Fruit fly (Drosophila melanogaster) whole organism, embryonic: ENCODE measurements around the gene natalisin.
A peak's percentile ranks its signal among the peaks of the same experiment; 100 is the strongest.

Experiments used
- Atf3 ChIP-seq: fragments of 200-800 bp; sonication (Bioruptor generic); optimal IDR thresholded peaks from 3 replicates; lab custom pipeline; 2016; ENCODE audit warnings: missing biosample characterization, missing genetic modification characterization
- Atf6 ChIP-seq: fragments of 200-800 bp; sonication (Bioruptor generic); IDR thresholded peaks from 2 replicates; pipeline ENCODE4 v1.3.6; 2022; ENCODE audit warnings: missing biosample characterization, missing genetic modification characterization
- CG10366 ChIP-seq: fragments of 200-800 bp; sonication (Bioruptor generic); IDR thresholded peaks from 2 replicates; pipeline ENCODE4 v1.3.6; 2022; ENCODE audit warnings: missing biosample characterization, missing genetic modification characterization
- CG12942 ChIP-seq: fragments of 200-800 bp; sonication (Bioruptor generic); optimal IDR thresholded peaks from 3 replicates; lab custom pipeline; 2016; ENCODE audit warnings: missing biosample characterization, missing genetic modification characterization
- CG13775 ChIP-seq: fragments of 200-800 bp; sonication (Bioruptor generic); optimal IDR thresholded peaks from 3 replicates; lab custom pipeline; 2017; ENCODE audit warnings: missing biosample characterization, mild to moderate bottlenecking, missing genetic modification characterization
- CG1647 ChIP-seq: fragments of 200-800 bp; sonication (Bioruptor generic); optimal IDR thresholded peaks from 3 replicates; lab custom pipeline; 2016; ENCODE audit warnings: missing biosample characterization, missing genetic modification characterization
- CG16863 ChIP-seq: fragments of 200-800 bp; sonication (Bioruptor generic); optimal IDR thresholded peaks from 3 replicates; lab custom pipeline; 2016; ENCODE audit warnings: missing biosample characterization, missing genetic modification characterization
- CG17361 ChIP-seq: fragments of 200-800 bp; sonication (Bioruptor generic); IDR thresholded peaks from 3 replicates; pipeline ENCODE4 v1.3.6; 2022; ENCODE audit warnings: missing biosample characterization, missing genetic modification characterization
- CG17612 ChIP-seq: fragments of 200-800 bp; sonication (Bioruptor generic); IDR thresholded peaks from 2 replicates; pipeline ENCODE4 v1.3.6; 2022; ENCODE audit warnings: missing biosample characterization, missing genetic modification characterization
- CG18764 ChIP-seq: fragments of 200-800 bp; sonication (Bioruptor generic); optimal IDR thresholded peaks from 3 replicates; lab custom pipeline; 2016; ENCODE audit warnings: missing biosample characterization, missing genetic modification characterization
- CG3847 ChIP-seq: fragments of 200-800 bp; sonication (Bioruptor generic); IDR thresholded peaks from 2 replicates; pipeline ENCODE4 v1.3.6; 2022; ENCODE audit warnings: missing biosample characterization, missing genetic modification characterization
- CG4617 ChIP-seq: fragments of 200-800 bp; sonication (Bioruptor generic); optimal IDR thresholded peaks from 3 replicates; lab custom pipeline; 2016; ENCODE audit warnings: missing biosample characterization, missing genetic modification characterization, borderline replicate concordance
- CG8290 ChIP-seq, 3 experiments: fragments of 200-800 bp; sonication (Bioruptor generic); optimal IDR thresholded peaks; 2 replicates each; lab custom pipeline; 2016 to 2019; ENCODE audit warnings: missing biosample characterization in 3 of 3, missing genetic modification characterization in 3 of 3, mild to moderate bottlenecking in 2 of 3, moderate library complexity in 1 of 3
- CG8765 ChIP-seq: fragments of 200-800 bp; sonication (Bioruptor generic); IDR thresholded peaks from 2 replicates; pipeline ENCODE4 v1.3.6; 2022; ENCODE audit warnings: missing biosample characterization, missing genetic modification characterization
- CG9437 ChIP-seq: fragments of 200-800 bp; sonication (Bioruptor generic); optimal IDR thresholded peaks from 2 replicates; lab custom pipeline; 2018; ENCODE audit warnings: missing biosample characterization, mild to moderate bottlenecking, missing genetic modification characterization
- CG9817 ChIP-seq: fragments of 200-800 bp; sonication (Bioruptor generic); optimal IDR thresholded peaks from 2 replicates; lab custom pipeline; 2018; ENCODE audit warnings: missing biosample characterization, mild to moderate bottlenecking, missing genetic modification characterization, moderate library complexity
- CHES-1-like ChIP-seq: fragments of 200-800 bp; sonication (Bioruptor generic); optimal IDR thresholded peaks from 2 replicates; lab custom pipeline; 2016; ENCODE audit warnings: missing biosample characterization, missing genetic modification characterization
- Chrac-16 ChIP-seq: fragments of 200-800 bp; sonication (Bioruptor generic); optimal IDR thresholded peaks from 3 replicates; lab custom pipeline; 2016; ENCODE audit warnings: missing biosample characterization, missing genetic modification characterization
- Doc3 ChIP-seq: fragments of 200-800 bp; sonication (Bioruptor generic); IDR thresholded peaks from 3 replicates; pipeline ENCODE4 v1.3.6; 2022; ENCODE audit warnings: missing biosample characterization, missing genetic modification characterization; ENCODE audit not compliant: partially characterized antibody
- Dref ChIP-seq: fragments of 200-800 bp; sonication (Bioruptor generic); IDR thresholded peaks from 2 replicates; pipeline ENCODE4 v1.3.6; 2022; ENCODE audit warnings: missing biosample characterization, missing genetic modification characterization
- Elba2 ChIP-seq: fragments of 200-800 bp; sonication (Bioruptor generic); optimal IDR thresholded peaks from 3 replicates; lab custom pipeline; 2016; ENCODE audit warnings: missing biosample characterization, missing genetic modification characterization
- HLH3B ChIP-seq: fragments of 200-800 bp; sonication (Bioruptor generic); IDR thresholded peaks from 2 replicates; pipeline ENCODE4 v1.3.6; 2022; ENCODE audit warnings: missing biosample characterization, missing genetic modification characterization
- Hr78 ChIP-seq, 2 experiments: fragments of 200-800 bp in 1 of 2; fragments of >200 bp in 1 of 2; sonication (Bioruptor generic) in 1 of 2; optimal IDR thresholded peaks; 2 replicates each; lab custom pipeline; 2017 to 2019; ENCODE audit warnings: missing biosample characterization in 2 of 2, missing genetic modification characterization in 2 of 2, mild to moderate bottlenecking in 1 of 2, moderate library complexity in 1 of 2
- Lhr ChIP-seq: fragments of 200-800 bp; sonication (Bioruptor generic); optimal IDR thresholded peaks from 3 replicates; lab custom pipeline; 2017; ENCODE audit warnings: mild to moderate bottlenecking, missing biosample characterization, missing genetic modification reagents, missing genetic modification characterization
- Med ChIP-seq: fragments of 200-800 bp; sonication (Bioruptor generic); peaks from one replicate; lab custom pipeline; 2016; ENCODE audit warnings: missing biosample characterization, missing genetic modification characterization, mild to moderate bottlenecking, inconsistent platforms, moderate library complexity
- Pdp1 ChIP-seq, 2 experiments: fragments of 200-800 bp; sonication (Bioruptor generic); optimal IDR thresholded peaks; 3 replicates each; lab custom pipeline; 2016; ENCODE audit warnings: missing biosample characterization in 2 of 2, missing genetic modification characterization in 2 of 2, mild to moderate bottlenecking in 1 of 2, moderate library complexity in 1 of 2
- Poxn ChIP-seq: fragments of 200-800 bp; sonication (Bioruptor generic); IDR thresholded peaks from 2 replicates; pipeline ENCODE4 v1.3.6; 2022; ENCODE audit warnings: missing biosample characterization, missing genetic modification characterization
- aop ChIP-seq: fragments of 200-800 bp; sonication (Bioruptor generic); IDR thresholded peaks from 2 replicates; pipeline ENCODE4 v1.3.6; 2022; ENCODE audit warnings: missing biosample characterization, missing genetic modification characterization
- ara ChIP-seq: fragments of 200-800 bp; sonication (Bioruptor generic); IDR thresholded peaks from 2 replicates; pipeline ENCODE4 v1.3.6; 2022; ENCODE audit warnings: missing biosample characterization, missing genetic modification characterization
- br ChIP-seq: fragments of >200 bp; optimal IDR thresholded peaks from 2 replicates; lab custom pipeline; 2017
- cwo ChIP-seq: fragments of 200-800 bp; sonication (Bioruptor generic); optimal IDR thresholded peaks from 3 replicates; lab custom pipeline; 2017; ENCODE audit warnings: missing biosample characterization, missing genetic modification characterization, mild to moderate bottlenecking, moderate library complexity, missing genetic modification reagents
- da ChIP-seq: fragments of 200-800 bp; sonication (Bioruptor generic); optimal IDR thresholded peaks from 2 replicates; lab custom pipeline; 2016; ENCODE audit warnings: missing biosample characterization, missing genetic modification characterization
- dm ChIP-seq: fragments of 200-800 bp; sonication (Bioruptor generic); optimal IDR thresholded peaks from 3 replicates; lab custom pipeline; 2016; ENCODE audit warnings: missing biosample characterization, missing genetic modification characterization
- eve ChIP-seq, 2 experiments: fragments of >200 bp; optimal IDR thresholded peaks; 2 replicates each; lab custom pipeline; 2017; ENCODE audit warnings: missing biosample characterization in 2 of 2, missing genetic modification characterization in 2 of 2
- ham ChIP-seq: fragments of 200-800 bp; sonication (Bioruptor generic); IDR thresholded peaks from 2 replicates; pipeline ENCODE4 v1.3.6; 2022; ENCODE audit warnings: missing biosample characterization, missing genetic modification characterization
- hkb ChIP-seq, 2 experiments: fragments of 200-800 bp in 1 of 2; fragments of >200 bp in 1 of 2; sonication (Bioruptor generic) in 1 of 2; IDR thresholded peaks in 1 of 2; optimal IDR thresholded peaks in 1 of 2; 2 replicates each; pipeline versions ENCODE4 v1.3.6 to Lab custom; 2017 to 2022; ENCODE audit warnings: missing biosample characterization in 1 of 2, missing genetic modification characterization in 1 of 2
- insv ChIP-seq, 2 experiments: fragments of 200-800 bp; sonication (Bioruptor generic); optimal IDR thresholded peaks; 3 replicates each; lab custom pipeline; 2016 to 2018; ENCODE audit warnings: missing biosample characterization in 2 of 2, missing genetic modification characterization in 2 of 2
- inv ChIP-seq: fragments of 200-800 bp; sonication (Bioruptor generic); IDR thresholded peaks from 2 replicates; pipeline ENCODE4 v1.3.6; 2022; ENCODE audit warnings: missing biosample characterization, missing genetic modification characterization; ENCODE audit not compliant: partially characterized antibody
- maf-S ChIP-seq: fragments of 200-800 bp; sonication (Bioruptor generic); optimal IDR thresholded peaks from 2 replicates; lab custom pipeline; 2016; ENCODE audit warnings: missing biosample characterization, missing genetic modification characterization
- mam ChIP-seq: fragments of 200-800 bp; sonication (Bioruptor generic); optimal IDR thresholded peaks from 3 replicates; lab custom pipeline; 2016; ENCODE audit warnings: missing biosample characterization, missing genetic modification characterization
- nau ChIP-seq: fragments of 200-800 bp; sonication (Bioruptor generic); optimal IDR thresholded peaks from 3 replicates; lab custom pipeline; 2017; ENCODE audit warnings: missing biosample characterization, mild to moderate bottlenecking, missing genetic modification characterization, missing genetic modification reagents
- odd ChIP-seq: fragments of 200-800 bp; sonication (Bioruptor generic); optimal IDR thresholded peaks from 2 replicates; lab custom pipeline; 2017; ENCODE audit warnings: missing biosample characterization, mild to moderate bottlenecking, missing genetic modification characterization
- prd ChIP-seq, 3 experiments: fragments of >200 bp in 2 of 3; fragments of 200-800 bp in 1 of 3; sonication (Bioruptor generic) in 1 of 3; optimal IDR thresholded peaks in 2 of 3; IDR thresholded peaks in 1 of 3; 2 replicates in 2 of 3; 3 replicates in 1 of 3; pipeline versions ENCODE4 v1.3.6 to Lab custom; 2017 to 2022; ENCODE audit warnings: missing biosample characterization in 1 of 3, missing genetic modification characterization in 1 of 3
- salm ChIP-seq: fragments of 200-800 bp; sonication (Bioruptor generic); optimal IDR thresholded peaks from 2 replicates; lab custom pipeline; 2018; ENCODE audit warnings: missing biosample characterization, mild to moderate bottlenecking, missing genetic modification characterization
- shn ChIP-seq: fragments of 200-800 bp; sonication (Bioruptor generic); optimal IDR thresholded peaks from 3 replicates; lab custom pipeline; 2016; ENCODE audit warnings: missing biosample characterization, missing genetic modification characterization
- so ChIP-seq: fragments of 200-800 bp; sonication (Bioruptor generic); IDR thresholded peaks from 3 replicates; pipeline ENCODE4 v1.3.6; 2022; ENCODE audit warnings: missing biosample characterization, missing genetic modification characterization
- sob ChIP-seq: fragments of 200-800 bp; sonication (Bioruptor generic); IDR thresholded peaks from 2 replicates; pipeline ENCODE4 v1.3.6; 2022; ENCODE audit warnings: missing biosample characterization, missing genetic modification characterization
- sug ChIP-seq: fragments of 200-800 bp; optimal IDR thresholded peaks from 2 replicates; lab custom pipeline; 2019; ENCODE audit warnings: missing biosample characterization, mild to moderate bottlenecking, missing genetic modification characterization, moderate library complexity
- trh ChIP-seq: fragments of 200-800 bp; sonication (Bioruptor generic); optimal IDR thresholded peaks from 2 replicates; lab custom pipeline; 2016; ENCODE audit warnings: missing biosample characterization, missing genetic modification characterization
- unpg ChIP-seq: fragments of 200-800 bp; sonication (Bioruptor generic); optimal IDR thresholded peaks from 3 replicates; lab custom pipeline; 2018; ENCODE audit warnings: missing biosample characterization, mild to moderate bottlenecking, missing genetic modification characterization, moderate library complexity

The natalisin gene

DNA sequence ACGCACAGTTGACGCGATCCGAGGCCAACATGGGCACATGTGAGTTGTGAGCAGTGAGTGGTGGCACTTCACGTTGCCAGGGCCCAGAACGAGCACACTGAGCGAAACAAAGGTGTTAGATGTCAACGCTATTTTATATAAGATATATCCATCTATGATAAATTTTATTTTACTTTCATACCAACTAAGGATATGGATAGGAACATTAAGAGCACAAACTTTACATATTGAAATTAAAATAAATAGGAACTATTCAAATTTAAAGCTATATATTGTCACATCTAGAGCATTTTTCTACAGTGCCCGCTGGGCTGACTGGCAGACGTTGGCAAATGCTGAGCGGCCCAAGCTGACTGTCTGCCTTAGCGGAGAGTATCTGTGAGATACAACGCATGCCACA is 51.3 kb downstream of the natalisin start (continued):
- peak in 1 of 2 experiments; percentile 51 for TF ChIP-seq Pdp1 (GFP tag; optimal IDR thresholded peaks at IDR 0.05; lab: Kevin White, UChicago)
- no peak for TF ChIP-seq Dref (GFP tag; lab: Robert Waterston, UW)
- peak; percentile 10 for TF ChIP-seq CG12942 (GFP tag; lab: Kevin White, UChicago)
- no peak for TF ChIP-seq br
- TF ChIP-seq Chrac-16 (GFP tag; lab: Kevin White, UChicago): peak; percentile 64
- peak in 1 of 2 experiments; percentile 67 for TF ChIP-seq eve (GFP tag; optimal IDR thresholded peaks at IDR 0.05; lab: Kevin White, UChicago)
- no peak for TF ChIP-seq hkb (optimal IDR thresholded peaks at IDR 0.05; lab: Kevin White, UChicago)
- TF ChIP-seq hkb (GFP tag; IDR thresholded peaks at IDR 0.05; lab: Robert Waterston, UW): peak; percentile 52; the same call in 1 of the 2 replicates
- peak; percentile 1 for TF ChIP-seq salm (tag; lab: Kevin White, UChicago)
- TF ChIP-seq Elba2: no peak
- TF ChIP-seq unpg (GFP tag; lab: Kevin White, UChicago): peak; percentile 72
- peak; percentile 37; the same call in 1 of the 2 replicates for TF ChIP-seq HLH3B
- no peak for TF ChIP-seq Poxn (GFP tag; lab: Robert Waterston, UW)
- no peak for TF ChIP-seq inv (GFP tag; lab: Robert Waterston, UW)
- TF ChIP-seq CG3847 (GFP tag; lab: Robert Waterston, UW): peak; percentile 23; the same call in 1 of the 2 replicates
- TF ChIP-seq Lhr (GFP tag; lab: Kevin White, UChicago): peak; percentile 34
- TF ChIP-seq CG4617 (GFP tag; lab: Kevin White, UChicago): no peak
- TF ChIP-seq CG8290 (GFP tag; optimal IDR thresholded peaks at IDR 0.05; lab: Kevin White, UChicago): peak; percentile 39
- TF ChIP-seq CG8290 (tag; optimal IDR thresholded peaks at IDR 0.05; lab: Kevin White, UChicago): no peak
- peak; percentile 73 for TF ChIP-seq CG17361 (GFP tag; lab: Robert Waterston, UW)
- peak; percentile 23; the same call in 1 of the 2 replicates for TF ChIP-seq CG10366
- no peak for TF ChIP-seq maf-S
- no peak for TF ChIP-seq trh
- 0 out of 2 replicates have a peak, but pooled peaks have one; percentile 20 for TF ChIP-seq sob (GFP tag; lab: Robert Waterston, UW)
- TF ChIP-seq odd: peak; percentile 58
- TF ChIP-seq mam (GFP tag; lab: Kevin White, UChicago): no peak
- peak in 1 of 2 experiments; percentile 43 for TF ChIP-seq Hr78 (GFP tag; optimal IDR thresholded peaks at IDR 0.05; lab: Kevin White, UChicago)
- TF ChIP-seq dm: no peak
- TF ChIP-seq Atf3 (GFP tag; lab: Kevin White, UChicago): peak; percentile 24
- TF ChIP-seq nau (GFP tag; lab: Kevin White, UChicago): peak; percentile 23
- no peak for TF ChIP-seq ham (GFP tag; lab: Robert Waterston, UW)
- TF ChIP-seq da (GFP tag; lab: Kevin White, UChicago): no peak
- TF ChIP-seq insv (GFP tag; optimal IDR thresholded peaks at IDR 0.05; lab: Kevin White, UChicago): no peak
- TF ChIP-seq CG9437 (GFP tag; lab: Kevin White, UChicago): peak; percentile 38
- TF ChIP-seq sug (tag; lab: Kevin White, UChicago): no peak
- TF ChIP-seq Atf6 (GFP tag; lab: Robert Waterston, UW): peak; percentile 53; the same call in 1 of the 2 replicates
- TF ChIP-seq CG9817 (tag; lab: Kevin White, UChicago): peak; percentile 7
- TF ChIP-seq CG18764: peak; percentile 35
- peak; percentile 74; the same call in 2 of the 3 replicates for TF ChIP-seq so (GFP tag; lab: Robert Waterston, UW)
- TF ChIP-seq cwo (GFP tag; lab: Kevin White, UChicago): peak; percentile 20
- TF ChIP-seq CG13775 (GFP tag; lab: Kevin White, UChicago): peak; percentile 62
- peak; percentile 6 for TF ChIP-seq CG1647 (GFP tag; lab: Kevin White, UChicago)
- TF ChIP-seq aop (GFP tag; lab: Robert Waterston, UW): no peak
- no peak for TF ChIP-seq shn (GFP tag; lab: Kevin White, UChicago)
- TF ChIP-seq CG17612: no peak
- TF ChIP-seq Doc3 (GFP tag; lab: Robert Waterston, UW): no peak
- peak; percentile 90 for TF ChIP-seq Med (GFP tag; lab: Kevin White, UChicago)
- no peak for TF ChIP-seq CHES-1-like (GFP tag; lab: Kevin White, UChicago)
- TF ChIP-seq prd (optimal IDR thresholded peaks at IDR 0.05; lab: Kevin White, UChicago): no peak
- TF ChIP-seq prd (GFP tag; IDR thresholded peaks at IDR 0.05; lab: Robert Waterston, UW): peak; percentile 78
- peak; percentile 76 for TF ChIP-seq ara (GFP tag; lab: Robert Waterston, UW)
- no peak for TF ChIP-seq CG8765 (GFP tag; lab: Robert Waterston, UW)
- peak; percentile 17 for TF ChIP-seq CG16863 (GFP tag; lab: Kevin White, UChicago)
